Worm (Caenorhabditis elegans) whole organism, L4 larva: ENCODE results near the gene C14C11.2.
A peak's percentile ranks its signal among the peaks of the same experiment; 100 is the strongest.

ENCODE experiments used
- D1046.2 ChIP-seq: fragments of 200-800 bp; sonication (Bioruptor generic); IDR thresholded peaks from 2 replicates; pipeline ENCODE4 v1.3.6; 2022; ENCODE audit warnings: missing genetic modification characterization, missing compliant biosample characterization
- F26F4.8 ChIP-seq: fragments of 200-800 bp; sonication (Bioruptor generic); conservative IDR thresholded peaks from 2 replicates; pipeline ENCODE4 v1.3.6; 2022; ENCODE audit warnings: missing genetic modification characterization, missing compliant biosample characterization
- F37D6.2 ChIP-seq: sonication (generic microtip); optimal IDR thresholded peaks from 2 replicates; lab custom pipeline; 2016; ENCODE audit warnings: mild to moderate bottlenecking, missing genetic modification characterization, missing compliant biosample characterization
- T26A8.4 ChIP-seq: fragments of 200-800 bp; sonication (Bioruptor generic); IDR thresholded peaks from 2 replicates; pipeline ENCODE4 v1.3.6; 2022; ENCODE audit warnings: missing genetic modification characterization, missing compliant biosample characterization
- aha-1 ChIP-seq: fragments of 150-350 bp; peaks from one replicate; lab custom pipeline; 2014; ENCODE audit warnings: missing biosample characterization, missing genetic modification characterization
- ama-1 ChIP-seq: fragments of 150-350 bp; optimal IDR thresholded peaks from 2 replicates; lab custom pipeline; 2014; ENCODE audit warnings: inconsistent platforms, mixed read lengths
- ceh-28 ChIP-seq: fragments of 150-350 bp; optimal IDR thresholded peaks from 2 replicates; lab custom pipeline; 2014; ENCODE audit warnings: missing biosample characterization, missing genetic modification reagents, missing genetic modification characterization
- ces-1 ChIP-seq: fragments of 150-350 bp; sonication (generic microtip); optimal IDR thresholded peaks from 4 replicates; lab custom pipeline; 2014; ENCODE audit warnings: missing biosample characterization, missing genetic modification reagents, missing genetic modification characterization
- daf-12 ChIP-seq: fragments of 150-350 bp; optimal IDR thresholded peaks from 2 replicates; lab custom pipeline; 2014; ENCODE audit warnings: missing biosample characterization, missing genetic modification reagents, missing genetic modification characterization
- daf-16 ChIP-seq, 3 experiments: sonication (generic microtip); optimal IDR thresholded peaks; 2 replicates each; lab custom pipeline; 2016 to 2017; ENCODE audit warnings: missing genetic modification characterization in 3 of 3, missing genetic modification reagents in 3 of 3, mild to moderate bottlenecking in 2 of 3, missing compliant biosample characterization in 2 of 3, missing biosample characterization in 1 of 3, moderate library complexity in 1 of 3
- dve-1 ChIP-seq: sonication (generic microtip); optimal IDR thresholded peaks from 2 replicates; lab custom pipeline; 2017; ENCODE audit warnings: antibody characterized with exemption, mild to moderate bottlenecking, missing genetic modification characterization, missing compliant biosample characterization; ENCODE audit not compliant: insufficient read depth
- egl-27 ChIP-seq: sonication (generic microtip); optimal IDR thresholded peaks from 3 replicates; lab custom pipeline; 2017; ENCODE audit warnings: missing biosample characterization, missing genetic modification reagents, missing genetic modification characterization
- gei-8 ChIP-seq: fragments of 200-800 bp; sonication (Bioruptor generic); optimal IDR thresholded peaks from 2 replicates; lab custom pipeline; 2018; ENCODE audit warnings: mild to moderate bottlenecking, missing genetic modification characterization, missing compliant biosample characterization
- hlh-11 ChIP-seq: fragments of 200-800 bp; sonication (Bioruptor generic); optimal IDR thresholded peaks from 2 replicates; lab custom pipeline; 2018; ENCODE audit warnings: mild to moderate bottlenecking, missing genetic modification characterization, missing compliant biosample characterization
- hmg-1.1 ChIP-seq: fragments of 200-800 bp; sonication (Bioruptor generic); IDR thresholded peaks from 2 replicates; pipeline ENCODE4 v1.3.6; 2022; ENCODE audit warnings: missing genetic modification reagents, missing genetic modification characterization, missing compliant biosample characterization
- lin-1 ChIP-seq: fragments of 200-800 bp; sonication (Bioruptor generic); IDR thresholded peaks from 2 replicates; pipeline ENCODE4 v1.3.6; 2022; ENCODE audit warnings: missing genetic modification reagents, missing genetic modification characterization, missing compliant biosample characterization
- lin-38 ChIP-seq: fragments of 200-800 bp; sonication (Bioruptor generic); IDR thresholded peaks from 2 replicates; pipeline ENCODE4 v1.3.6; 2022; ENCODE audit warnings: missing genetic modification reagents, missing genetic modification characterization, missing compliant biosample characterization
- lir-3 ChIP-seq: sonication (generic microtip); optimal IDR thresholded peaks from 2 replicates; lab custom pipeline; 2016; ENCODE audit warnings: mild to moderate bottlenecking, missing genetic modification characterization, missing compliant biosample characterization
- lsy-2 ChIP-seq, 2 experiments: fragments of 150-350 bp in 1 of 2; sonication (generic microtip) in 1 of 2; optimal IDR thresholded peaks; 2 replicates each; lab custom pipeline; 2014 to 2017; ENCODE audit warnings: missing biosample characterization in 2 of 2, missing genetic modification characterization in 2 of 2
- mdl-1 ChIP-seq, 2 experiments: fragments of 150-350 bp in 1 of 2; sonication (generic microtip) in 1 of 2; optimal IDR thresholded peaks; 2 replicates each; lab custom pipeline; 2014 to 2017; ENCODE audit warnings: missing biosample characterization in 2 of 2, missing genetic modification characterization in 2 of 2
- mdt-29 ChIP-seq: fragments of 200-800 bp; sonication (Bioruptor generic); IDR thresholded peaks from 2 replicates; pipeline ENCODE4 v1.3.6; 2022; ENCODE audit warnings: missing genetic modification reagents, missing genetic modification characterization, missing compliant biosample characterization
- nhr-102 ChIP-seq: sonication (generic microtip); optimal IDR thresholded peaks from 2 replicates; lab custom pipeline; 2016; ENCODE audit warnings: mild to moderate bottlenecking, missing genetic modification characterization, moderate library complexity, missing compliant biosample characterization
- nhr-111 ChIP-seq: fragments of 200-800 bp; sonication (Bioruptor generic); optimal IDR thresholded peaks from 2 replicates; lab custom pipeline; 2018; ENCODE audit warnings: mild to moderate bottlenecking, missing genetic modification characterization, missing compliant biosample characterization
- nhr-25 ChIP-seq: sonication (generic microtip); optimal IDR thresholded peaks from 2 replicates; lab custom pipeline; 2017; ENCODE audit warnings: missing genetic modification characterization, mild to moderate bottlenecking, missing compliant biosample characterization, antibody characterized with exemption, moderate library complexity, borderline replicate concordance; ENCODE audit not compliant: insufficient read depth
- nhr-28 ChIP-seq: fragments of 150-350 bp; optimal IDR thresholded peaks from 2 replicates; lab custom pipeline; 2014; ENCODE audit warnings: missing biosample characterization, missing genetic modification characterization
- nhr-41 ChIP-seq: fragments of 200-800 bp; sonication (Bioruptor generic); IDR thresholded peaks from 2 replicates; pipeline ENCODE4 v1.3.6; 2022; ENCODE audit warnings: missing genetic modification reagents, missing genetic modification characterization, missing compliant biosample characterization
- nhr-48 ChIP-seq: sonication (generic microtip); optimal IDR thresholded peaks from 2 replicates; lab custom pipeline; 2016; ENCODE audit warnings: mild to moderate bottlenecking, missing genetic modification characterization, missing compliant biosample characterization
- nhr-6 ChIP-seq: fragments of 150-350 bp; optimal IDR thresholded peaks from 2 replicates; lab custom pipeline; 2014; ENCODE audit warnings: missing biosample characterization, missing genetic modification characterization
- php-3 ChIP-seq: fragments of 200-800 bp; sonication (Bioruptor generic); IDR thresholded peaks from 2 replicates; pipeline ENCODE4 v1.3.6; 2022; ENCODE audit warnings: missing genetic modification reagents, missing genetic modification characterization, missing compliant biosample characterization
- pqm-1 ChIP-seq: sonication (generic microtip); optimal IDR thresholded peaks from 2 replicates; lab custom pipeline; 2017; ENCODE audit warnings: missing biosample characterization, missing genetic modification characterization
- rbr-2 ChIP-seq: sonication (generic microtip); optimal IDR thresholded peaks from 2 replicates; lab custom pipeline; 2016; ENCODE audit warnings: missing genotype, missing genetic modification characterization, missing compliant biosample characterization
- saeg-2 ChIP-seq: fragments of 200-800 bp; sonication (Bioruptor generic); IDR thresholded peaks from 2 replicates; pipeline ENCODE4 v1.3.6; 2022; ENCODE audit warnings: missing genetic modification reagents, missing genetic modification characterization, missing compliant biosample characterization
- skn-1 ChIP-seq: fragments of 150-350 bp; optimal IDR thresholded peaks from 2 replicates; lab custom pipeline; 2014; ENCODE audit warnings: missing biosample characterization, missing genetic modification characterization
- spr-3 ChIP-seq: fragments of 200-800 bp; sonication (Bioruptor generic); optimal IDR thresholded peaks from 2 replicates; lab custom pipeline; 2018; ENCODE audit warnings: mild to moderate bottlenecking, missing genetic modification characterization, missing compliant biosample characterization
- unc-62 ChIP-seq, 3 experiments: fragments of 150-350 bp in 1 of 3; sonication (generic microtip); optimal IDR thresholded peaks in 2 of 3; peaks in 1 of 3; 1 replicate in 1 of 3; 2 replicates in 2 of 3; lab custom pipeline; 2014 to 2017; ENCODE audit warnings: missing biosample characterization in 3 of 3, missing genetic modification characterization in 3 of 3, missing genetic modification reagents in 3 of 3, missing genotype in 1 of 3
- zag-1 ChIP-seq: fragments of 150-350 bp; optimal IDR thresholded peaks from 2 replicates; lab custom pipeline; 2014; ENCODE audit warnings: missing biosample characterization, missing genetic modification characterization
- ztf-11 ChIP-seq: fragments of 150-350 bp; optimal IDR thresholded peaks from 2 replicates; lab custom pipeline; 2014; ENCODE audit warnings: missing biosample characterization, missing genetic modification characterization

Gene C14C11.2

ce11 chrV:5647359-5647758 is 13.6 kb upstream of the C14C11.2 start, which contains the start of gene C14C11.4 (continued):
- TF ChIP-seq nhr-111 (GFP tag; lab: Kevin White, UChicago), result no peak
- TF ChIP-seq egl-27 (tag; lab: Kevin White, UChicago), result no peak

- TF ChIP-seq ztf-11 (tag; lab: Kevin White, UChicago), result no peak
- no peak for TF ChIP-seq rbr-2 (tag; lab: Kevin White, UChicago)
- no peak for TF ChIP-seq nhr-48 (tag; lab: Kevin White, UChicago)
- no peak for TF ChIP-seq zag-1 (tag; lab: Kevin White, UChicago)
- TF ChIP-seq, all 104 proteins: peak for 0
Observed at ce11 chrV:5651905-5652304, 9.1 kb upstream of the C14C11.2 start.

ce11 chrV:5653990-5654499 is 6.9 kb upstream of the C14C11.2 start, which contains the start of gene hex-2:
hex-2 (plus strand) TSS chrV:5654449.
- no peak for TF ChIP-seq mdl-1 (tag; optimal IDR thresholded peaks at IDR 0.05; lab: Kevin White, UChicago)
- TF ChIP-seq spr-3 (GFP tag; lab: Kevin White, UChicago), result no peak
- no peak for TF ChIP-seq lin-38
- no peak for TF ChIP-seq daf-16 (GFP tag; optimal IDR thresholded peaks at IDR 0.05; lab: Kevin White, UChicago)
- TF ChIP-seq daf-16 (tag; optimal IDR thresholded peaks at IDR 0.05; lab: Kevin White, UChicago), result peak; percentile 55
- TF ChIP-seq nhr-6, result peak; percentile 27
- TF ChIP-seq lsy-2 (tag; optimal IDR thresholded peaks at IDR 0.05; lab: Kevin White, UChicago), result no peak
- TF ChIP-seq F37D6.2 (tag; lab: Kevin White, UChicago), result no peak
- no peak for TF ChIP-seq daf-12 (tag; lab: Kevin White, UChicago)
- TF ChIP-seq D1046.2 (GFP tag; lab: Robert Waterston, UW), result no peak
- TF ChIP-seq hlh-11 (tag; lab: Kevin White, UChicago), result no peak
- peak in 1 of 2 experiments; percentile 33 for TF ChIP-seq unc-62 (GFP tag; optimal IDR thresholded peaks at IDR 0.05 in 1 of 2; lab: Kevin White, UChicago)
- no peak for TF ChIP-seq unc-62 (tag; optimal IDR thresholded peaks at IDR 0.05; lab: Kevin White, UChicago)
- TF ChIP-seq pqm-1, result peak; percentile 88
- no peak for TF ChIP-seq nhr-102
- TF ChIP-seq saeg-2 (GFP tag; lab: Robert Waterston, UW), result no peak
- no peak for TF ChIP-seq nhr-41 (GFP tag; lab: Robert Waterston, UW)
- TF ChIP-seq skn-1, result no peak
- no peak for TF ChIP-seq php-3
- TF ChIP-seq hmg-1.1 (GFP tag; lab: Robert Waterston, UW), result no peak
- no peak for TF ChIP-seq ceh-28 (tag; lab: Kevin White, UChicago)
- TF ChIP-seq T26A8.4 (GFP tag; lab: Robert Waterston, UW), result no peak
- TF ChIP-seq mdt-29 (GFP tag; lab: Robert Waterston, UW), result no peak
- no peak for TF ChIP-seq aha-1 (tag; lab: Kevin White, UChicago)
- no peak for TF ChIP-seq dve-1 (tag; lab: Kevin White, UChicago)
- TF ChIP-seq lin-1 (GFP tag; lab: Robert Waterston, UW), result no peak
- no peak for TF ChIP-seq gei-8 (GFP tag; lab: Kevin White, UChicago)
- TF ChIP-seq F26F4.8, result no peak
- TF ChIP-seq ces-1 (GFP tag; lab: Kevin White, UChicago), result no peak
- TF ChIP-seq nhr-28 (tag; lab: Kevin White, UChicago), result peak; percentile 37
- TF ChIP-seq ama-1 (lab: Kevin White, UChicago), result no peak
- TF ChIP-seq nhr-25 (tag; lab: Kevin White, UChicago), result no peak
- TF ChIP-seq lir-3, result no peak
